Fruit fly (Drosophila melanogaster): ENCODE results near the gene Qsox3.

dm6 chr3R:21922244-21922643 is 10.6 kb downstream of the Qsox3 start:
- TF ChIP-seq psq (optimal IDR thresholded peaks at IDR 0.05) (no peak), h (optimal IDR thresholded peaks at IDR 0.05) (no peak), insv (optimal IDR thresholded peaks at IDR 0.05) (no peak), Sin3A (optimal IDR thresholded peaks at IDR 0.05) (no peak), Myc (optimal IDR thresholded peaks at IDR 0.05) (no peak)
